Worm (Caenorhabditis elegans): Measurements from ENCODE around the gene fust-1.

The fust-1 gene

DNA sequence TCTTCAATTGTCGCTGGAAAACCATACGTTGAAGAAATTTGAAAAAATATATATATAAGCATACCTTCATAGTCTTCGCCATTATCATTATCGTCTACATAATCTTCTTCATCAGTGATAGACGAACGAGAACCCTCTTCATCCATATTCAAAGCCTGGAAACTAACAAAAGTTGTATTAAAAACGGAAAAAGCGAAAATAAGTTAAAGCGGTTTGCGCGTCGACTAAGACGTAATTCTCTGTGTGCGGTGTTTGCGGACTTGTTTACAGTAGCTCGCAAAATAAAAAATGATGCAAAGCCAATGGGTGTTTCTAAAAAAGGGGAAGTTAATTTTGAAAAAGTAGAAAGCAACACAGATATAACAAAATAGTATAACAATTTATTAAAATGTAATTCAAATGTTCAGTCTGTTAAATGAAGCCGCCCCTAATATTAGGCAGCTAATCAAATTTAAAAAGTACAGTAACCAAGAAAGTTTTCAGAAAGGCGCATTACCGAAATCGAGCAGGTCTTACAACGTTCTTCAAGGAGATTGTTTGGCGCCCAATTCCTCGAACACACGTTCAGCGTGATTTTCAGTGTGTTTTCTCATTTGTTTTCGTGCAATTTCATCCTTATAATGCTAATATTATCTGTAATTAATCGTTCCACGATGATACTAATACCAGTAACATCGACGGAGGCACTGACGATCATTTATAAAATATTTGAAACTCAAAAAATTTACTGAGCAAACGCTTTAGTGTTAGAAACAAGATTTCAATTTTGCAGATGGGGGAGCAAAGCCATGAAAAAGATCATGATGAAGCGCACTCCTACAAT lies 20.3 kb upstream of the fust-1 start, which contains the start of the genes T07F8.4 and gld-3:
Gene T07F8.4 (minus strand): TSS at position 162 of the 823 bp plus-strand sequence.
Gene gld-3 (plus strand): TSS at position 773 of the 823 bp plus-strand sequence.
- no peak for TF ChIP-seq unc-62 (GFP tag; optimal IDR thresholded peaks at IDR 0.05)

DNA sequence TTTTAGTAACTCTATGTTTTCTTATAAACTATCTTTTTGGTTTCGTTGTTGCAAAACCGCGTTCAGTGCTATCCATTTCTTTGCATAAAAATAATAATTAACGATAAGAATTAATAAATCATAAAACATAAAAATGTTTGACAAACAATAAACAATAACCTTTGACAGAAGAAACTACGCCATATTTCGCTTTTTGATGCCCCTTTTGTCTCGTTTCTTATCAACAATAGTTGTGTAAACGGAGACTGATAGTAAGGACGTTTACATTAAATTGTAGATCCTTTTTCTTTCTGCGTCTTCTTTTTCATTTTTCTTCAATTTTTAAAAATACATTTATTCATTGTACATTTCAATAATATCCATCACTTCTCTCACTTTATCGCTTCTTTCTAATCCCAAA lies 13.3 kb upstream of the fust-1 start:
- no peak for TF ChIP-seq unc-62 (GFP tag; optimal IDR thresholded peaks at IDR 0.05)

DNA sequence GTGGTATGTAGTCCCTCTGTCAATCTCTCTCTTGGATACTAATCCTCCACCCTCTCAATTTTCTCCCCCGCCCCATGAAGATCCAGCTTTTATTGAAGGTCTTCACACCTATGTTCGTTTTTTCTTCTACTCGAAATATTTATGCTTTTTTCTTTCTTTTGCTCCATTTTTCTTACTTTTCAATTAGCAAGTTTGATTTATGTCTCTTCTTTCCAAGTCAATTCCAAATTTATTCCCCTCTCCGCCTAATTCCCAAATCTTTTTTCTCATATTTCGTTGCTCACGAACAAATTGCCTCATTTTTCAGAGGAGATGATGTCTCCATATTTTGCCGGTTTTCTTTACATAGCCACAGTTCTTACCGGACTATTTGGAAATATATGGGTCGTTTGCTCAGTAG lies 8.1 kb upstream of the fust-1 start, which contains the start of gene npr-31:
Gene npr-31 (plus strand): TSS at position 301 of the 400 bp plus-strand sequence.
- no peak for TF ChIP-seq unc-62 (GFP tag; optimal IDR thresholded peaks at IDR 0.05)

DNA sequence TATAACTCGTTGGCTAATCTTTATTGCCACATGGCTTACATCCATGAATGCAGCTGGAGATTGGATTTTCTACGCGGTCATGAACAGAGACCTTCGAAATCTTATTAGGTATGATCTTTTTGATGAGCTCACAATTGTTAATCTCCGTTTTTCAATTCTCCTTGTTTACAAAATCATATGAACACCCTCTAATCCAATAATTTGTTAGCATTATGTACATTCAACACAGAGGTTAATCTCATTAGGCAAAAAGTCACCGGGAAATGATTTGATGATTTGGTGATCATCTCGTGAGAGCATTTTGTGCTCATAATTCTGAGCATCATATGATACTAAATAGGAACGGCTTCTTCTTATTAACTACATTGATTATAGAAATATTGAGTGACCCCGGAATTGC lies 6.1 kb upstream of the fust-1 start:
- no peak for TF ChIP-seq unc-62 (GFP tag; optimal IDR thresholded peaks at IDR 0.05)

DNA sequence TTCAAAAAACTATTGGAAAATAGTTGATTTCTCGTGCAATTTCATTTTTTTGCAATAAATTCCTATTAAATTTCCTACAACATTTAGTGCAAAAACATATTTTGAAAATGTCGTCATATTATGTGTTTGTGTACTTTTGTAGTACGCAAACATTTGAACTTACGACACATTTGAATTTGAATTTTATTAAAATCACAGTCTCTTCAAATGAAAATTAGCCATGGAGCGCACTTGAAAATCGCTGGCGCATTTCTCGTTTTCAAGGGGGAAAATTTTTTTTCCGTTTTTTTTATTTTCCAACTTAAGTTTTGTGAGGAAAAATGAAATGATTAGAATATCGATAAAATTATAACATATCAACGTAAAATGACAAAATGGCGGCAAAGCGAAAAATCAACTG lies 4.8 kb upstream of the fust-1 start:
- no peak for TF ChIP-seq unc-62 (GFP tag; optimal IDR thresholded peaks at IDR 0.05)

DNA sequence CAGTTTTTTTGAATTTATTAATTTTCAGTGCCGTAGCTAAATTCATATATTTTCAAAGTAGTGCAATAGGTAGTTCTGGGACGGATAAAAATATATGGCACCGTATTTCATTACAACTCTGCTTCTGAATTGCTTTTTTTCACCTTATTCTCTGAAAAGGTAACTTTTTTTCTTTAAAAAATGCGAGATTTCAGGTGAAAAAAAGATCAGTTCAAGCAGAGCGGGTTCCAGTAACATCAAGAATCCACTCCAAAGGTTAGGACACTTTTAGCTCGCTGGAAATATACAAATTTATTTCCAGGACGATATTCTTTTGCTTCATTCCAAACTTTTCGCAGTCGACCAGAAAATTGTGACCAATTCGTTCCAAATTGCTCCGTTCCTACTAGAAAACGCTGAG lies 4.3 kb upstream of the fust-1 start, which contains the start of gene T07F8.1:
Gene T07F8.1 (plus strand): TSS at position 301 of the 400 bp plus-strand sequence.
- TF ChIP-seq unc-62 (GFP tag; optimal IDR thresholded peaks at IDR 0.05): no peak

DNA sequence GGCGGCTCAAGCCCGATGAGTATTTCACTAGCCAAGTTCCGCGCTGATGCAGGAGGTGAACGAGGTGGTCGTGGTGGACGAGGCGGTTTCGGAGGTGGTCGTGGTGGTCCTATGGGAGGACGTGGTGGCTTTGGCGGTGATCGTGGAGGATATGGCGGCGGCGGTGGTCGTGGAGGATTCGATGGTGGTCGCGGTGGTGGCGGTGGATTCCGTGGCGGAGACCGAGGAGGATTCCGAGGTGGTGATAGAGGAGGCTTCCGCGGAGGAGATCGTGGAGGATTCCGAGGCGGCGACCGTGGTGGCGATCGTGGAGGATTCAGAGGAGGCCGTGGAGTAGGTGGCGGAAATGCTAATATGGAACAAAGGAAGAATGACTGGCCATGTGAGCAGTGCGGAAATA lies 2.3 kb downstream of the fust-1 start:
- no peak for TF ChIP-seq unc-62 (GFP tag; optimal IDR thresholded peaks at IDR 0.05)

DNA sequence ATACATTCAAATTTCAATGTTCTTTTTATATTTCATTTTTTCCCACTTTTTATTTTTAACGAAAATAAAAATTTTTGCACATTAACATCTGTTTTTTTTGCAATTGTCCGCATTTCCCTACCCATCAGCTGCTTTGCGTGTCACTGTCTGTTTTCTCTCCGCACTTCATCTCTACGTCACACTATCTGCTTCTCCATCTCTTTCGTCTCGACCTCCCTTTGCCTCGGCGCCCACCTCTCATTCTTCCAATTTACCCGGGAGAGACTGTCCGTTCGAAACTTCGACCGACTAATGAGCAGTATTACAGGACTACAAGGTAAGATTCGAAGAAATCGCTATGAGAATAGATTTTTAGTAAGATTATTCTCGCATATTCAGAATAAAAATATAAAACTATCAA lies 3.0 kb downstream of the fust-1 start, which contains the start of gene C27H5.2:
Gene C27H5.2 (plus strand): TSS at position 190 of the 400 bp plus-strand sequence.
- TF ChIP-seq unc-62 (GFP tag; optimal IDR thresholded peaks at IDR 0.05): no peak

DNA sequence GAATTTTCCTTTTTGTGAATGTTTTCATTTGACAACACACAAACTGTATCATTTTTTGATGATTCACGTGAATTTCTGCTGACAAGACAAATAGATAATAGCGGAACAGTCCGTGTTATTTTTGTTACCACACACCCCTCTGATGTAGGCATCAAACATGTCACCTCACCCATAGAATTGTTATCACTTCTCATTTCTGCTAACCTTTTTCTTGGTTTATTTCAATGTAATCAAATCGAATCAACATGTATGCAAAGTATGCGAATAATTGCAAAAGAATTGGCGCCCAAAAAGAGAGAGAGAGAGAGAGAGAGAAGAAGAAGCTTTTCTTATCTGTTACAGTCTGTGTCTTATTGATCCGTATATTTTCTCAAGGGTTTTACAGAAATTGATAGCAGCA lies 5.0 kb downstream of the fust-1 start:
- no peak for TF ChIP-seq unc-62 (GFP tag; optimal IDR thresholded peaks at IDR 0.05)

DNA sequence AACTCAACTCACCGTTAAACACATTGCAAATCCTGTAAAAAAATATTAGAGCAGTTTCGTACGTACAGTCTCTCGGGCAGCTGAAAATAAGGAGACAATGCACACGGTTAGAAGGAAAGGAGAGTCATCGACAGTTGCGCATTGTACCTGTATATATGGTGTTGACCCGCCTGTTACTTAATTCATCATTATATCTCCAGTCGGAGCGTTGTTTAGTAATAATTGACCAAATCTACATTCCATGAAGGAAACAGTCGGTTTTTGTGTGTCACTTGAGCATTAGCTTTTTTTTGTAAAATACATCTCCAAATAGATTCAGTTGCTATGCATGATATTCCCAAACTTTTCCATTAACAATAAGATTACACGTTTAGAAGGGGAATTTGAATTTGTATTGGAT lies 9.1 kb downstream of the fust-1 start, which contains the start of gene C27H5.12:
Gene C27H5.12 (minus strand): TSS at position 101 of the 400 bp plus-strand sequence.
- no peak for TF ChIP-seq unc-62 (GFP tag; optimal IDR thresholded peaks at IDR 0.05)

DNA sequence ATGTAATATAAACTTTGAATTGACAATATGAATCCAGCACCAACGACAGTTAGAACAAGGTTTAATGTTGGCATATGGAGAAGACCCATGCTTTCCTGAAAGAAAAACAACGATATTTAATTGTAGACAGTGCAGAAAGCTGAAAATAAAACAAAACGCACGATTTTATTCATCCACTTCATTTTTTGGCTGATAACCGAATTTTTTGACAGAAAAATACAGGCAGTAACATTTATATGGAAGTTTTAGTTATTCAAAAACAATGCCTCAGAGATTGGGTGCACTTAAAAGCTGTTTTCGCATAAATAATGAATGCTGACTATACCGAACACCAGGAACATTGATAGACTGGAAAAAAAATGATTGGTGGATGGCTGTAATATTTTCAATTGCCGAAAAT lies 13.4 kb downstream of the fust-1 start, which contains the start of gene mfsd-13.2:
Gene mfsd-13.2 (minus strand): TSS at position 101 of the 400 bp plus-strand sequence.
- TF ChIP-seq unc-62 (GFP tag; optimal IDR thresholded peaks at IDR 0.05): no peak

DNA sequence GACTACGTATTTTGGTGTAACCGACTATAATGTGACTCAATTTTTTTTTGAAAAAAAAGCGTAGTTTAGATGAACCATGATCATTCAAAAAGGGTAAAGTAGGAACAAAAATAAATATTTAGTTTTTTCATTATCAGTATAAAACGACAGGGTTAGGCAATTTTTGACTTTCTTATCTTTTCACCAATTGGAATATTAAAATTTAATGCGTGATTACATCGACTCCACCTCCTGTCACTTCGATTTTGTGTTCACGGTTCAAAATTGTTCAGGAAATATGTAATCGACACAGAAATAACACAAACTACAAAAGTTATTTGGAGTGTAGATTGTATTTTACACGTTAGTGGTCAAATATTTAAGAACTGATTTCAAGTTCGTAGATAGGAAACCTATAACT lies 14.4 kb downstream of the fust-1 start:
- TF ChIP-seq unc-62 (GFP tag; optimal IDR thresholded peaks at IDR 0.05): no peak

DNA sequence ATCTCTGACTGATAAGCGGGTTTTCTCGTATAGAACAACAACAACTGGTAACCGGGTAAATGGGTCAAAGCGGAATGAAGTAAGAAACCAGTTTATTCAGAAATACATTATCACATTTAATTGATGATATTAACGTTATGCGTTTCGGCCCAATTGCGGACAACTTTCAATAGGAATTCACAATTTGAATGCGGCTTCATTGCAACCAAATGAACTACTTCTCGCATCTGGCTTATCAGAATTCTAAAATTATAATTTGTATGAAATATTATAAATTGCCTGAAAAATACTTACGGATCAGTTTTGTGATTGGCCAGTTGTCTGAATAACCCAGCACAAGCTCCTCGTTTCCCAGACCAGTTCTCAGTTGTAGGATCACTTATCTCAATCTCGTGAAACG lies 16.3 kb downstream of the fust-1 start, which contains the start of gene col-36:
Gene col-36 (minus strand): TSS at position 101 of the 400 bp plus-strand sequence.
- TF ChIP-seq unc-62 (GFP tag; optimal IDR thresholded peaks at IDR 0.05): no peak

DNA sequence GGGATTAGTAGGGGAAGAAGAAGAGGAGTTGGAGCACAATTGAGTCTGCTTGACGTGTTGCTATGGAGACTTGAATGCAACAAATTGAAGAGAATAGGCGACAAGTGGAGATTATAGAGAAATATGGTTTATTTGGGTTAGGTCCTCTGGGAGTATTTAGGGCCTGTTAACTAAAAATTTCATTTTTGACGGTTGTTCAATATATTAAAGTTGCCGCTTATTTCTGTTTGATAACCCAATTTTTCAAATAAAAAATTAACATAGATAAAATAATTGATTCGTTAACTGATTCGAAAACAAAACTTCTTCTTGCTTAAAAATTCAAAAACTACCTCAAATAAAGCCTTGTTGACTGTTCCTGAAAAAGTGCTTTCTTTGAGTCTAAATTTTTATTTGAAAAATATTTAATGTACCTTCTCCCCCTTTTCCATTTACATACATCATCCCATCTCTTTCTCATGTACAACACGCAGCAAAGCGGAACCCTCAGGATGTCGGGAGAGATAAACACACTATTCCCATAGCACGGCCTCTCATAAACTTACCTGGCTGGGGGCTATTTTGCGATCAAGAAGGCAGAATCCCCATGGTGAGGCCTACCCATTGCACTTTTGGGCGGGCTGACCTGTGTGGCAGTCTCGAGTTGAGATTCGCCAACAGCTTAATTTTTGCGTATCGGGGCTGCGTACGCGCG lies 19.1 kb downstream of the fust-1 start, which contains the start of gene dyf-13:
Gene dyf-13 (minus strand): TSS at position 51 of the 694 bp plus-strand sequence.
- TF ChIP-seq unc-62 (GFP tag; optimal IDR thresholded peaks at IDR 0.05): no peak

DNA sequence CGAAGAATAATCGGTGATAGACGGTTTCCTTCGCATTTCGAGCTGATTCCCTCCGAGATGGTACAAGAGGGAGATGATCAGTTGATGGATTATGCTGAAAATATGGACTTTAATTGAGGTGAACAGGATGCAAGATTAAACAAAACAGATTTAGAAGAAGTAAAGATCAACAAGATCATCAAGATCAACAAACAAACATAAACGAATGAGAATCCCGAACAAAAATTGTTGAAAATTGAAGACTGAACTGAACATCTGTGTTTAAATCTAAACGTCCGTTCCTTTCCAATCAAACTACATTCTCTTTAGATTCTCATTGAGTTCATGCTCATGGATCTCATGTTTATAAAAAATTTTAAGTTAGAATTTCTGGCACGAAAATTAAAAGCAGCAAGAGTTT lies 22.5 kb downstream of the fust-1 start, which contains the start of gene glc-4:
Gene glc-4 (minus strand): TSS at position 101 of the 400 bp plus-strand sequence.
- no peak for TF ChIP-seq unc-62 (GFP tag; optimal IDR thresholded peaks at IDR 0.05)

DNA sequence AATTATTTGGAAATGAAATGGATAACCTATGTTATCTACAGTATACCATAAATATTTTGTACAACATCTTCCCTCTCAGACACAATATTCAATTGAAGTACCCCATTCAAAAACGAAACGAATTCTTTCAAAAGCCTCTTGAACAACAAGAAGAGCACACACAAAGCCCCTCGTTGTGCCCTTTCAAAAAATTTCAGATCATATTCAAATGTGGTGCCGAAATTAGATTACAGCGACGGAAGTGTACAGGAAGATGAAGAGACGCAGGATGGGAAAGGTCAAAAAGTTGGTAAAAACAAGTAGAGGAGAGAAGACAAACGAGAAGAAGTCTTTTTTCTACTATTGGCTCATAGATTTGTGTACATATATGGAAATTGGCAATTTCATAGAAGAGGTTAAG lies 23.7 kb downstream of the fust-1 start:
- no peak for TF ChIP-seq unc-62 (GFP tag; optimal IDR thresholded peaks at IDR 0.05)

All from whole organism, dauer.